Worm (Caenorhabditis elegans) whole organism, midembryonic: ENCODE results near the gene F12E12.6.

ENCODE experiments used
- T22C8.4 ChIP-seq: fragments of 200-800 bp; sonication (Bioruptor generic); IDR thresholded peaks from 2 replicates; pipeline ENCODE4 v1.3.6; 2022; ENCODE audit warnings: missing genetic modification characterization, missing compliant biosample characterization
- cog-1 ChIP-seq: sonication (generic microtip); optimal IDR thresholded peaks from 2 replicates; lab custom pipeline; 2016; ENCODE audit warnings: missing genetic modification characterization, missing compliant biosample characterization
- flt-1 ChIP-seq: fragments of 200-800 bp; sonication (Bioruptor generic); IDR thresholded peaks from 2 replicates; pipeline ENCODE4 v1.3.6; 2022; ENCODE audit warnings: missing genetic modification characterization, missing compliant biosample characterization
- klf-2 ChIP-seq: fragments of 200-800 bp; sonication (Bioruptor generic); conservative IDR thresholded peaks from 2 replicates; pipeline ENCODE4 v1.3.6; 2022; ENCODE audit warnings: missing genetic modification reagents, missing genetic modification characterization, missing compliant biosample characterization
- med-1 ChIP-seq: sonication (generic microtip); optimal IDR thresholded peaks from 2 replicates; lab custom pipeline; 2017; ENCODE audit warnings: missing genetic modification characterization, mild to moderate bottlenecking, missing compliant biosample characterization, antibody characterized with exemption, missing genetic modification reagents; ENCODE audit not compliant: insufficient read depth
- ref-1 ChIP-seq: fragments of 200-800 bp; sonication (Bioruptor generic); conservative IDR thresholded peaks from 2 replicates; pipeline ENCODE4 v1.3.6; 2022; ENCODE audit warnings: missing genetic modification reagents, missing genetic modification characterization, missing compliant biosample characterization
- tab-1 ChIP-seq: fragments of 200-800 bp; sonication (Bioruptor generic); IDR thresholded peaks from 2 replicates; pipeline ENCODE4 v1.3.6; 2022; ENCODE audit warnings: missing genetic modification characterization, missing compliant biosample characterization
- ztf-23 ChIP-seq: fragments of 200-800 bp; sonication (Bioruptor generic); IDR thresholded peaks from 2 replicates; pipeline ENCODE4 v1.3.6; 2022; ENCODE audit warnings: missing genetic modification reagents, missing genetic modification characterization, missing compliant biosample characterization

ce11 chrII:3709255-3709654 lies 27.5 kb downstream of the F12E12.6 start, which contains the start of gene srx-110:
- TF ChIP-seq med-1 (GFP tag; lab: Kevin White, UChicago) (no peak), ref-1 (GFP tag; lab: Robert Waterston, UW) (no peak), cog-1 (tag; lab: Kevin White, UChicago) (no peak), tab-1 (GFP tag; lab: Robert Waterston, UW) (no peak), flt-1 (GFP tag; lab: Robert Waterston, UW) (no peak), ztf-23 (GFP tag; lab: Robert Waterston, UW) (no peak), klf-2 (GFP tag; lab: Robert Waterston, UW) (no peak), T22C8.4 (GFP tag; lab: Robert Waterston, UW) (no peak)
